Fruit fly (Drosophila melanogaster): ENCODE measurements around the gene nes.
A peak's percentile ranks its signal among the peaks of the same experiment; 100 is the strongest.

Gene nes

DNA sequence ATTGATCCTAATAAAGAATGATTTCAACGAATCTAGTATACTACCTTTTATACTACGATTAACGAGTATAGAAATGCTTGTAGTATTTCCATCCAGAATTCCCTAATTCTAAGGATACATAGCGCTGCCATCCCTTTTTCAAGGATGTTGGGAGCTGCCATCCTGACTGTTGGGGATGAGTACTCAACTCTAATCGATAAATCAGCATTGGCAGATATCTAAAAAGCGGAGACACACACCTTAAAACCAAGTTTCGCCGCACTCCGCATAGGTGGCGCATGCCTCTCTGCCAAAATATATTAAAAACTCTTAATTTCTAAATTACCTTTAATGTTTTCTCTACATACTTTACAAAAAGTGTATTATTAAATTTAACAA lies 33.7 kb upstream of the nes start, which contains the start of gene fal (continued):
- TF ChIP-seq CG16813 (GFP tag; IDR thresholded peaks at IDR 0.05; ENCODE audit: partially characterized antibody) (peak; percentile 67), nerfin-2 (GFP tag; IDR thresholded peaks at IDR 0.05; ENCODE audit: partially characterized antibody) (0 out of 2 replicates have a peak, but pooled peaks have one; percentile 17), CG7928 (GFP tag; optimal IDR thresholded peaks at IDR 0.05) (no peak), CG2116 (GFP tag; optimal IDR thresholded peaks at IDR 0.05) (peak; percentile 77), Dbx (GFP tag; IDR thresholded peaks at IDR 0.05) (no peak), BtbVII (GFP tag; optimal IDR thresholded peaks at IDR 0.05) (no peak), Max (GFP tag; optimal IDR thresholded peaks at IDR 0.05) (peak; percentile 11), Dp (GFP tag; optimal IDR thresholded peaks at IDR 0.05) (peak; percentile 43), chif (GFP tag; optimal IDR thresholded peaks at IDR 0.05) (peak in 1 of 2 experiments; percentile 35), CG9797 (GFP tag; optimal IDR thresholded peaks at IDR 0.05) (peak; percentile 32), nau (GFP tag; optimal IDR thresholded peaks at IDR 0.05) (no peak), CG17186 (GFP tag; optimal IDR thresholded peaks at IDR 0.05) (no peak), danr (GFP tag; IDR thresholded peaks at IDR 0.05) (no peak), bcd (GFP tag; optimal IDR thresholded peaks at IDR 0.05) (peak; percentile 11), pan (optimal IDR thresholded peaks at IDR 0.05) (no peak), pan (GFP tag; optimal IDR thresholded peaks at IDR 0.05 in 1 of 2, IDR thresholded peaks at IDR 0.05 in 1 of 2) (peak in 1 of 2 experiments; percentile 16), CG4854 (GFP tag; optimal IDR thresholded peaks at IDR 0.05) (peak; percentile 6), cg (GFP tag; optimal IDR thresholded peaks at IDR 0.05) (no peak), Atf6 (GFP tag; IDR thresholded peaks at IDR 0.05) (no peak), CHES-1-like (GFP tag; optimal IDR thresholded peaks at IDR 0.05) (no peak), CG31441 (GFP tag; IDR thresholded peaks at IDR 0.05) (no peak), CG6854 (GFP tag; optimal IDR thresholded peaks at IDR 0.05) (no peak), CG14441 (GFP tag; IDR thresholded peaks at IDR 0.05) (no peak), CG5953 (GFP tag; IDR thresholded peaks at IDR 0.05) (no peak), CG12659 (GFP tag; optimal IDR thresholded peaks at IDR 0.05) (no peak), CG12769 (tag; optimal IDR thresholded peaks at IDR 0.05) (no peak), Dref (GFP tag; IDR thresholded peaks at IDR 0.05) (peak; percentile 79), lov (optimal IDR thresholded peaks at IDR 0.05) (no peak), lov (GFP tag; IDR thresholded peaks at IDR 0.05) (no peak), CG12104 (GFP tag; optimal IDR thresholded peaks at IDR 0.05) (no peak), Mrtf (GFP tag; IDR thresholded peaks at IDR 0.05) (0 out of 3 replicates have a peak, but pooled peaks have one; percentile 26), Atf-2 (GFP tag; optimal IDR thresholded peaks at IDR 0.05) (peak; percentile 20), ato (GFP tag; IDR thresholded peaks at IDR 0.05; ENCODE audit: partially characterized antibody) (peak; percentile 24; the same call in 1 of the 2 replicates), Ets97D (GFP tag; optimal IDR thresholded peaks at IDR 0.05) (peak; percentile 85), ken (GFP tag; IDR thresholded peaks at IDR 0.05) (peak; percentile 61; the same call in 1 of the 3 replicates), GATAe (GFP tag; conservative IDR thresholded peaks at IDR 0.05) (no peak), CG42726 (GFP tag; IDR thresholded peaks at IDR 0.05; ENCODE audit: partially characterized antibody) (peak; percentile 59; the same call in 1 of the 2 replicates), scrt (GFP tag; optimal IDR thresholded peaks at IDR 0.05) (no peak), jumu (GFP tag; optimal IDR thresholded peaks at IDR 0.05) (no peak), dysf (GFP tag; IDR thresholded peaks at IDR 0.05) (0 out of 3 replicates have a peak, but pooled peaks have one; percentile 29), lola (GFP tag; optimal IDR thresholded peaks at IDR 0.05) (no peak), phol (tag; optimal IDR thresholded peaks at IDR 0.05) (peak; percentile 77), CG7963 (GFP tag; IDR thresholded peaks at IDR 0.05; ENCODE audit: partially characterized antibody) (0 out of 3 replicates have a peak, but pooled peaks have one; percentile 32), CG2199 (GFP tag; IDR thresholded peaks at IDR 0.05) (peak; percentile 75; the same call in 2 of the 3 replicates), CG11560 (tag; IDR thresholded peaks at IDR 0.05) (peak; percentile 95), CG7556 (GFP tag; optimal IDR thresholded peaks at IDR 0.05) (no peak), Hr51 (GFP tag; optimal IDR thresholded peaks at IDR 0.05) (no peak), Doc3 (GFP tag; IDR thresholded peaks at IDR 0.05; ENCODE audit: partially characterized antibody) (0 out of 3 replicates have a peak, but pooled peaks have one; percentile 17), hth (optimal IDR thresholded peaks at IDR 0.05) (no peak), CG2712 (tag; optimal IDR thresholded peaks at IDR 0.05) (peak; percentile 43)

Data from whole organism, embryonic.